Fruit fly (Drosophila melanogaster) whole organism, adult: Measurements from ENCODE around the gene RhoGAP15B.

Experiments
- CG11617 ChIP-seq: fragments of 200-800 bp; sonication (Bioruptor generic); optimal IDR thresholded peaks from 2 replicates; lab custom pipeline; 2017; ENCODE audit warnings: mild to moderate bottlenecking, missing biosample characterization, missing genetic modification reagents, missing genetic modification characterization
- CG5204 ChIP-seq: fragments of 200-800 bp; sonication (Bioruptor generic); optimal IDR thresholded peaks from 2 replicates; lab custom pipeline; 2016; ENCODE audit warnings: missing biosample characterization, missing genetic modification characterization
- CG7101 ChIP-seq: fragments of 200-800 bp; sonication (Bioruptor generic); optimal IDR thresholded peaks from 2 replicates; lab custom pipeline; 2018; ENCODE audit warnings: missing biosample characterization, mild to moderate bottlenecking, missing genetic modification characterization, moderate library complexity
- Hr96 ChIP-seq: fragments of 200-800 bp; sonication (Bioruptor generic); optimal IDR thresholded peaks from 2 replicates; lab custom pipeline; 2016; ENCODE audit warnings: missing biosample characterization, missing genetic modification characterization
- Mnt ChIP-seq: fragments of 200-800 bp; sonication (Bioruptor generic); optimal IDR thresholded peaks from 2 replicates; lab custom pipeline; 2016; ENCODE audit warnings: missing biosample characterization, mild to moderate bottlenecking, missing genetic modification characterization
- cic ChIP-seq: fragments of 200-800 bp; sonication (Bioruptor generic); optimal IDR thresholded peaks from 2 replicates; lab custom pipeline; 2017; ENCODE audit warnings: missing biosample characterization, mild to moderate bottlenecking, missing genetic modification characterization, moderate library complexity
- cnc ChIP-seq, 2 experiments: fragments of >200 bp; optimal IDR thresholded peaks; 2 replicates each; lab custom pipeline; 2017
- kay ChIP-seq: fragments of 200-800 bp; sonication (Bioruptor generic); peaks from one replicate; lab custom pipeline; 2016; ENCODE audit warnings: missing biosample characterization, missing genetic modification characterization, borderline replicate concordance
- tj ChIP-seq: fragments of 200-800 bp; sonication (Bioruptor generic); optimal IDR thresholded peaks from 3 replicates; lab custom pipeline; 2017; ENCODE audit warnings: missing biosample characterization, mild to moderate bottlenecking, missing genetic modification characterization, moderate library complexity
- toe ChIP-seq: fragments of 200-800 bp; sonication (Bioruptor generic); optimal IDR thresholded peaks from 2 replicates; lab custom pipeline; 2016; ENCODE audit warnings: missing biosample characterization, missing genetic modification characterization

DNA sequence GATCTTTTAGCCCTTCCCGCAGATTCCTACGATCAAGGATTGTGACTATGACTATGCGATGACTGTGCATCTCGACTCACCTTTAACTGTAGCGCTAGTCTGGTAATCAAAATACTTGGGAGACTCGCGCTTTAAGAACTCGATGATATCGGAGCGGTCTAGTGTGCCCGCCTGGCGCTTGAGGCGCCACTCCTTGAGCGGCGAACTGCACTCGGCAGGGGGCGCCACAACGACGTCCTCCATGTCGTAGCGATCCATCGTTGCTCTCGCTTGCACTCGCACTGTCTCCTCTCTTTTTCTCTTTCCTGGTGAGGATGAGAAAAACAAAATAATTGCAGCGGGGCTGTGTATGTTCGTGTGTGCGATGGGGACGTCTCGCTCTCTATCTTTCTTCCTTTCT lies 24.3 kb downstream of the RhoGAP15B start:
- TF ChIP-seq tj (GFP tag; lab: Kevin White, UChicago) = no peak
- no peak for TF ChIP-seq cnc (optimal IDR thresholded peaks at IDR 0.05; lab: Kevin White, UChicago)
- TF ChIP-seq CG11617 (GFP tag; lab: Kevin White, UChicago) = no peak
- no peak for TF ChIP-seq Hr96 (GFP tag; lab: Kevin White, UChicago)
- no peak for TF ChIP-seq cic (GFP tag; lab: Kevin White, UChicago)
- TF ChIP-seq Mnt (GFP tag; lab: Kevin White, UChicago) = no peak
- TF ChIP-seq CG7101 (tag; lab: Kevin White, UChicago) = no peak
- no peak for TF ChIP-seq toe
- no peak for TF ChIP-seq CG5204 (GFP tag; lab: Kevin White, UChicago)
- no peak for TF ChIP-seq kay
